Worm (Caenorhabditis elegans): ENCODE results near the gene dhhc-14.
A peak's percentile ranks its signal among the peaks of the same experiment; 100 is the strongest.

Gene dhhc-14

ce11 chrX:8602722-8603427 is 50.8 kb downstream of the dhhc-14 start:
- TF ChIP-seq egl-27 (tag; optimal IDR thresholded peaks at IDR 0.05) (no peak), fkh-2 (tag; optimal IDR thresholded peaks at IDR 0.05) (no peak), elt-2 (tag; optimal IDR thresholded peaks at IDR 0.05) (no peak), nhr-43 (tag; optimal IDR thresholded peaks at IDR 0.05; ENCODE audit: poor library complexity, severe bottlenecking) (no peak), nhr-11 (tag; optimal IDR thresholded peaks at IDR 0.05) (no peak), elt-3 (tag; optimal IDR thresholded peaks at IDR 0.05) (no peak), hmg-11 (tag; optimal IDR thresholded peaks at IDR 0.05) (no peak), aly-2 (tag; optimal IDR thresholded peaks at IDR 0.05) (no peak), ZK546.5 (tag; optimal IDR thresholded peaks at IDR 0.05) (no peak), daf-12 (tag; optimal IDR thresholded peaks at IDR 0.05) (no peak), tbx-2 (tag; optimal IDR thresholded peaks at IDR 0.05) (no peak), nhr-76 (tag; optimal IDR thresholded peaks at IDR 0.05) (no peak)

DNA sequence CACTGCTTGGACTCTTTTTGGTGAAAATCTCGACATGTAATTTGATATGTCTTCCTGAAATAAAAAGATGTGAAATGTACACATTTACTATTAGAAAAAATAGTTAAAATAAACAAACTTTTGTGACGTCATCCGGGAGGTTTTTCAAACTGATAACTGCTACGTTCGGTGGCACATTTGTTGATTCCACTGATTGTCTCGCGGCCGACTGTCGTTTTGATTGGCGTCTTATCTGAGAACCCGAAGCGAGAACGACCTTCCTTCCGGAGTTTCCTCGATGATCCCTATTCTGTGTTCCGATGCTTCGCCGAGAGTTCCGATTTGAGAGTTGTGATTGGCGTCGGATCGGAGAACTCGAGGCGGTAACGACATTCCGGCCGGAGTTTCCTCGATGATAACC is 52.1 kb downstream of the dhhc-14 start:
- TF ChIP-seq R02D3.7 (tag; optimal IDR thresholded peaks at IDR 0.05), result no peak
- no peak for TF ChIP-seq nhr-77 (tag; optimal IDR thresholded peaks at IDR 0.05)
- TF ChIP-seq daf-12 (tag; optimal IDR thresholded peaks at IDR 0.05), result no peak
- no peak for TF ChIP-seq fkh-10 (GFP tag; optimal IDR thresholded peaks at IDR 0.05)
- peak; percentile 27 for TF ChIP-seq pqm-1 (tag; optimal IDR thresholded peaks at IDR 0.05)
- TF ChIP-seq nhr-12 (tag; optimal IDR thresholded peaks at IDR 0.05), result no peak
- no peak for TF ChIP-seq fkh-2 (tag; optimal IDR thresholded peaks at IDR 0.05)
- TF ChIP-seq elt-2 (tag; optimal IDR thresholded peaks at IDR 0.05), result peak; percentile 82

DNA sequence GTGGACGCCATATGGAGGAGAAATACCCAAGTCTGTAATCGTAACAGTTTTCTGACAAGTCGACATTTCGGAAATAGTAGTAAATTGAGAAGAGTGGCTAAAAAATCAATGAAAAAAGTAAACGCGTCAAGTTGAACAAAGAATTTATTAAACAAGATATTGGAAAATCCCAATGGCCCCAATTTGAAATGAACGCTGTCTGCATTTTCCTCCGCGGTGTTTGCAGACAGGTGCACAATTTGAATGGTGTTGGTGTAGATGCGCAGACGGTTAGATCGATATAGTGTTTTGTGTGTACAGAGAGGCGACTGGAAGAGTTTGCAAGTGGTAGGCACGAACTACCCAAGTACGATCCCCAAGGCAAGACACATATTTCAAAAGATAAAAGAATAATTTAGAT is 52.9 kb downstream of the dhhc-14 start, which contains the start of the genes H35N09.2 and H35N09.1:
Gene H35N09.2 (minus strand): TSS at position 54 of the 400 bp plus-strand sequence.
Gene H35N09.1 (plus strand): TSS at position 335 of the 400 bp plus-strand sequence.
- no peak for TF ChIP-seq nhr-12 (tag; optimal IDR thresholded peaks at IDR 0.05)
- TF ChIP-seq nfya-1 (tag; optimal IDR thresholded peaks at IDR 0.05; ENCODE audit: insufficient read depth), result peak; percentile 47
- TF ChIP-seq pha-4 (tag; optimal IDR thresholded peaks at IDR 0.05), result peak; percentile 89
- TF ChIP-seq nhr-23 (tag; optimal IDR thresholded peaks at IDR 0.05), result peak; percentile 68
- peak; percentile 45 for TF ChIP-seq hmg-11 (tag; optimal IDR thresholded peaks at IDR 0.05)
- TF ChIP-seq ceh-28 (tag; optimal IDR thresholded peaks at IDR 0.05), result peak; percentile 3
- TF ChIP-seq jun-1 (tag; optimal IDR thresholded peaks at IDR 0.05), result no peak
- peak; percentile 34 for TF ChIP-seq elt-2 (tag; optimal IDR thresholded peaks at IDR 0.05)
- TF ChIP-seq eor-1 (tag; optimal IDR thresholded peaks at IDR 0.05), result no peak
- peak; percentile 36 for TF ChIP-seq lin-39 (tag; optimal IDR thresholded peaks at IDR 0.05)
- TF ChIP-seq nhr-25 (tag; optimal IDR thresholded peaks at IDR 0.05), result peak; percentile 15
